Worm (Caenorhabditis elegans): ENCODE data around the gene eel-1.

Gene eel-1

DNA sequence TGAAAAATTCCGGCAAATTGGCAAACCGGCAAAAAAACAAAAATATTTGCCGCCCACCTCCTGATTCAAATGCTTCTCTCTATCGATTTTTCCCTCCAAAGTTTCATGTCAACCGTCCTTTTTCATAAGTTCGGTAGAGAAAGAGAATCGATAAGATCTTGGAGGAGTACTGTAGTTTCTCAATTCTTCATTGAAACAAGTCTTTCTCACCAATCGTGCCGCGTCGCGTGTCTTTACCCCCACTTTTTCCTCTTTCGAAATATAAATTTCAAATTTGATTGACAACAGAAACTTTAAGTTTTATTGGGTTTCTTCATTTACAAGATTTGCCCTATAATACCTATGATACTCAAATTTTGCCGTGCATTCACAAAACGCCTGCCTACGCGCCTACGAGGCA lies 31.3 kb downstream of the eel-1 start (continued):
- TF ChIP-seq Y53G8AR.9 (GFP tag; conservative IDR thresholded peaks at IDR 0.05): no peak

DNA sequence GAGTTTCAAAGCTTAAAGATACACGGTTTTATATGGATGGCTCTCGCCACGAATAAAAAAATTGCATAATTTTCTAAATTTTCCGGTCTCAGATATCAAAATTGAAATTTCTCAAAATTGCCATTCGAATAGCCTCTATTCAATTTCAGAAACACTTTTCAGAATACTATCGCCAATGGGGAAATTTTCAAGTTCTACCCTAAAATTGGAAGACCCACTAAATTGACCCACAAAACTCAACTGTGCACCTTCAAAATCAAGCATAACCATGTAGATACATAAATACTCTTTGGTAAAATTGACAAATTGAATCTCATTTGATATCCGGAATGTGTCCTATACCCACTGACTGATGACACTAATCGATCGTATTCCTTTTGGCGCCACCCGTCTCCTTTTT lies 33.7 kb downstream of the eel-1 start:
- no peak for TF ChIP-seq mcd-1 (GFP tag; IDR thresholded peaks at IDR 0.05)
- no peak for TF ChIP-seq die-1 (tag; optimal IDR thresholded peaks at IDR 0.05)
- TF ChIP-seq hsf-1 (GFP tag; IDR thresholded peaks at IDR 0.05): no peak
- no peak for TF ChIP-seq nhr-27 (tag; optimal IDR thresholded peaks at IDR 0.05)
- TF ChIP-seq dpff-1 (tag; optimal IDR thresholded peaks at IDR 0.05): no peak
- no peak for TF ChIP-seq nfya-2 (GFP tag; IDR thresholded peaks at IDR 0.05)
- no peak for TF ChIP-seq K12H6.12 (tag; optimal IDR thresholded peaks at IDR 0.05)
- TF ChIP-seq sea-2 (GFP tag; IDR thresholded peaks at IDR 0.05): no peak
- no peak for TF ChIP-seq madf-10 (tag; optimal IDR thresholded peaks at IDR 0.05)
- TF ChIP-seq T26A5.8 (tag; optimal IDR thresholded peaks at IDR 0.05): no peak
- no peak for TF ChIP-seq Y67H2A.10 (GFP tag; conservative IDR thresholded peaks at IDR 0.05)

- TF ChIP-seq rec-8 (tag; optimal IDR thresholded peaks at IDR 0.05) (no peak), snpc-3.4 (tag; optimal IDR thresholded peaks at IDR 0.05) (no peak), fkh-3 (tag; optimal IDR thresholded peaks at IDR 0.05) (no peak), unc-62 (GFP tag; optimal IDR thresholded peaks at IDR 0.05) (peak; percentile 77), lin-54 (GFP tag; optimal IDR thresholded peaks at IDR 0.05) (no peak), nhr-120 (GFP tag; IDR thresholded peaks at IDR 0.05) (no peak), aptf-2 (GFP tag; conservative IDR thresholded peaks at IDR 0.05) (no peak), ceh-79 (tag; optimal IDR thresholded peaks at IDR 0.05) (no peak), mcd-1 (GFP tag; IDR thresholded peaks at IDR 0.05) (no peak), hsf-1 (GFP tag; IDR thresholded peaks at IDR 0.05) (no peak), mxl-1 (tag; optimal IDR thresholded peaks at IDR 0.05) (no peak), tbp1 (GFP tag; optimal IDR thresholded peaks at IDR 0.05) (no peak), B0035.1 (tag; optimal IDR thresholded peaks at IDR 0.05) (no peak), zim-3 (tag; optimal IDR thresholded peaks at IDR 0.05) (no peak), nhr-80 (tag; optimal IDR thresholded peaks at IDR 0.05) (peak; percentile 26), nhr-179 (tag; optimal IDR thresholded peaks at IDR 0.05) (no peak), B0261.1 (tag; optimal IDR thresholded peaks at IDR 0.05) (no peak), lsy-27 (tag; optimal IDR thresholded peaks at IDR 0.05; ENCODE audit: borderline replicate concordance, insufficient read depth) (no peak), hmg-1.2 (GFP tag; IDR thresholded peaks at IDR 0.05) (peak; percentile 87), lin-40 (tag; optimal IDR thresholded peaks at IDR 0.05) (no peak), akir-1 (GFP tag; optimal IDR thresholded peaks at IDR 0.05) (no peak)
Observed at ce11 chrIV:3014610-3015009, 35.3 kb downstream of the eel-1 start.

- TF ChIP-seq nhr-179 (tag; optimal IDR thresholded peaks at IDR 0.05): no peak
- peak; percentile 74 for TF ChIP-seq dox-1 (GFP tag; IDR thresholded peaks at IDR 0.05)
- no peak for TF ChIP-seq ztf-6 (GFP tag; IDR thresholded peaks at IDR 0.05)
- no peak for TF ChIP-seq lsy-27 (tag; optimal IDR thresholded peaks at IDR 0.05; ENCODE audit: borderline replicate concordance, insufficient read depth)
- TF ChIP-seq lin-54 (GFP tag; optimal IDR thresholded peaks at IDR 0.05): peak; percentile 29
- TF ChIP-seq F52B5.7 (tag; optimal IDR thresholded peaks at IDR 0.05): no peak
- peak; percentile 57; the same call in 1 of the 2 replicates for TF ChIP-seq let-526 (GFP tag; IDR thresholded peaks at IDR 0.05)
- TF ChIP-seq mel-28 (tag; optimal IDR thresholded peaks at IDR 0.05; ENCODE audit: borderline replicate concordance): no peak
- peak; percentile 24 for TF ChIP-seq pha-4 (tag; optimal IDR thresholded peaks at IDR 0.05)
- peak; percentile 33 for TF ChIP-seq tbp1 (GFP tag; optimal IDR thresholded peaks at IDR 0.05)
- peak; percentile 8 for TF ChIP-seq chd-7 (tag; optimal IDR thresholded peaks at IDR 0.05)
- no peak for TF ChIP-seq somi-1 (GFP tag; optimal IDR thresholded peaks at IDR 0.05)
- TF ChIP-seq nfyb-1 (GFP tag; IDR thresholded peaks at IDR 0.05): peak; percentile 74; the same call in 1 of the 2 replicates
- no peak for TF ChIP-seq him-1 (tag; optimal IDR thresholded peaks at IDR 0.05)
- TF ChIP-seq snpc-1.1 (tag; optimal IDR thresholded peaks at IDR 0.05; ENCODE audit: insufficient read depth): no peak
- TF ChIP-seq ets-4 (GFP tag; optimal IDR thresholded peaks at IDR 0.05): no peak
- no peak for TF ChIP-seq lsl-1 (GFP tag; optimal IDR thresholded peaks at IDR 0.05)
Observed at ce11 chrIV:3012374-3013142, 37.3 kb downstream of the eel-1 start, which contains the start of the genes Y54G2A.28 and vrp-1. TSS of gene Y54G2A.28 (minus strand) at chrIV:3012421. TSS of gene vrp-1 (plus strand) at chrIV:3012587.

Measured in whole organism, young adult.